Fruit fly (Drosophila melanogaster): Measurements from ENCODE around the gene cutlet.
A peak's percentile ranks its signal among the peaks of the same experiment; 100 is the strongest.

cutlet gene

DNA sequence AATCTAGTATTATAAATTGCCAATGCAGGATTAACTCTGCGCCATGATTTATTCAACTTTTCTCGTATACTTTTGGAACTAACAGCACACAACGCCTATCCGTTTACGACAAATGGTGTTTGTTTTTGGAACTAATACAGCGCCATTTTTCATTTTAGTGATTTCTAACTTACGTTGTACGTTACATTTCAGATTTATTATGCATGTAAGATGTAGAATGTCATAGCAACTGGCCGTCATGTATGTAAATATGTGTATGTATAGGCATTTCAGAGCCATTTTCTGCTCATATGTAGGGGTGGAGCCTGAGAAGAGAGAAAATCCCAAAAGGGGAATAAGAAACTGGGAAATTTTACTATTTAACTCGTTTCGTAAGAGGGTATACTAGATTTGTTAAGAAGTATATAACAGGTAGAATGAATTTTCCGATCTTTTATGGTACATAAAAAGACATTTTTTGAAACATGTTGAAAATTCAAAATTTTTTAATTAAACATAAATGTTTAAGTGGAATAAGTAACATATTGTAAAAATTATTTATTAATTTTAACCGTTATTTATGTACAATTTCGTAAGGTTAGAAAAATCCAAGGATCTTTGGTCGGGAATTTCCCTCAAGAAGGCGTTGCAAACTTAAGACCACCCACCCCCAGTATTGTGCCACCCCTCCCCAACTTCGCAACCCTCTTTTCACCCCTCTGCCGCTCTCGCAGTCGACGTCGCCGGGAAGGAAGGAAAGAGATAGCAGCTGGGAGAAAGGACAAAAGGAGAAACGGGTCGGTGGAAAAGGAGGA, 54.0 kb downstream of the cutlet start:
- TF ChIP-seq CG8765 (GFP tag; IDR thresholded peaks at IDR 0.05) = no peak
- TF ChIP-seq fd64A (GFP tag; optimal IDR thresholded peaks at IDR 0.05) = no peak
- TF ChIP-seq C15 (GFP tag; IDR thresholded peaks at IDR 0.05) = no peak
- no peak for TF ChIP-seq CG31224 (GFP tag; IDR thresholded peaks at IDR 0.05)
- TF ChIP-seq CG10565 (GFP tag; optimal IDR thresholded peaks at IDR 0.05) = no peak
- no peak for TF ChIP-seq fu2 (GFP tag; optimal IDR thresholded peaks at IDR 0.05)
- TF ChIP-seq klu (GFP tag; IDR thresholded peaks at IDR 0.05) = no peak
- no peak for TF ChIP-seq ap (GFP tag; IDR thresholded peaks at IDR 0.05)
- TF ChIP-seq pros (GFP tag; optimal IDR thresholded peaks at IDR 0.05) = peak; percentile 94
- peak; percentile 61 for TF ChIP-seq CG3995 (GFP tag; optimal IDR thresholded peaks at IDR 0.05)
- peak; percentile 6 for TF ChIP-seq CHES-1-like (GFP tag; optimal IDR thresholded peaks at IDR 0.05)
- no peak for TF ChIP-seq Neu2 (GFP tag; optimal IDR thresholded peaks at IDR 0.05; ENCODE audit: borderline replicate concordance)
- peak; percentile 38 for TF ChIP-seq wek (GFP tag; optimal IDR thresholded peaks at IDR 0.05)
- TF ChIP-seq CG15479 (GFP tag; optimal IDR thresholded peaks at IDR 0.05) = no peak
- TF ChIP-seq CG15696 (tag; optimal IDR thresholded peaks at IDR 0.05) = peak; percentile 84
- TF ChIP-seq CG17568 (GFP tag; optimal IDR thresholded peaks at IDR 0.05) = no peak
- no peak for TF ChIP-seq jumu (GFP tag; optimal IDR thresholded peaks at IDR 0.05)
- no peak for TF ChIP-seq jigr1 (GFP tag; IDR thresholded peaks at IDR 0.05)
- TF ChIP-seq CG15269 (tag; optimal IDR thresholded peaks at IDR 0.05) = no peak
- peak; percentile 71 for TF ChIP-seq Fer1 (GFP tag; optimal IDR thresholded peaks at IDR 0.05)
- TF ChIP-seq CG13296 (GFP tag; optimal IDR thresholded peaks at IDR 0.05) = no peak
- peak; percentile 7 for TF ChIP-seq CG8924 (tag; optimal IDR thresholded peaks at IDR 0.05)
- TF ChIP-seq sens-2 (GFP tag; IDR thresholded peaks at IDR 0.05) = no peak
- no peak for TF ChIP-seq cato (GFP tag; optimal IDR thresholded peaks at IDR 0.05; ENCODE audit: borderline replicate concordance)
- TF ChIP-seq hkb (optimal IDR thresholded peaks at IDR 0.05) = no peak
- peak; percentile 34; the same call in 1 of the 2 replicates for TF ChIP-seq hkb (GFP tag; IDR thresholded peaks at IDR 0.05)
- peak; percentile 59 for TF ChIP-seq NfI (GFP tag; optimal IDR thresholded peaks at IDR 0.05)
- TF ChIP-seq CG13624 (GFP tag; optimal IDR thresholded peaks at IDR 0.05) = peak; percentile 70
- no peak for TF ChIP-seq wor (GFP tag; IDR thresholded peaks at IDR 0.05)
- no peak for TF ChIP-seq Ada2b (GFP tag; IDR thresholded peaks at IDR 0.05)
- peak; percentile 16 for TF ChIP-seq CG9727 (GFP tag; optimal IDR thresholded peaks at IDR 0.05)
- no peak for TF ChIP-seq nom (GFP tag; optimal IDR thresholded peaks at IDR 0.05)
- TF ChIP-seq CG14965 (GFP tag; optimal IDR thresholded peaks at IDR 0.05; ENCODE audit: borderline replicate concordance) = no peak
- peak; percentile 2 for TF ChIP-seq CG8388 (GFP tag; optimal IDR thresholded peaks at IDR 0.05)
- no peak for TF ChIP-seq CG7928 (GFP tag; optimal IDR thresholded peaks at IDR 0.05)
- TF ChIP-seq aop (GFP tag; IDR thresholded peaks at IDR 0.05) = no peak
- no peak for TF ChIP-seq CG8359 (GFP tag; optimal IDR thresholded peaks at IDR 0.05; ENCODE audit: borderline replicate concordance)
- TF ChIP-seq sens (GFP tag) = peak; percentile 95
- TF ChIP-seq chinmo (GFP tag; IDR thresholded peaks at IDR 0.05; ENCODE audit: partially characterized antibody) = peak; percentile 57; the same call in 1 of the 4 replicates
- TF ChIP-seq CG12744 (GFP tag; optimal IDR thresholded peaks at IDR 0.05) = peak; percentile 58
- TF ChIP-seq insv (GFP tag; optimal IDR thresholded peaks at IDR 0.05) = peak in 1 of 2 experiments; percentile 75
- no peak for TF ChIP-seq eve (GFP tag; optimal IDR thresholded peaks at IDR 0.05)
- TF ChIP-seq Sox100B (GFP tag; optimal IDR thresholded peaks at IDR 0.05) = no peak
- peak; percentile 18 for TF ChIP-seq CG12236 (GFP tag; optimal IDR thresholded peaks at IDR 0.05)
- TF ChIP-seq CG10274 (GFP tag; optimal IDR thresholded peaks at IDR 0.05) = no peak
- peak; percentile 48 for TF ChIP-seq CG1603 (tag; optimal IDR thresholded peaks at IDR 0.05)
- TF ChIP-seq CG14014 (GFP tag; IDR thresholded peaks at IDR 0.05) = 0 out of 2 replicates have a peak, but pooled peaks have one; percentile 35
- TF ChIP-seq HmgD (GFP tag; optimal IDR thresholded peaks at IDR 0.05) = peak; percentile 75
- TF ChIP-seq CG10267 (tag; optimal IDR thresholded peaks at IDR 0.05) = peak; percentile 62

Data from whole organism, embryonic.